Fruit fly (Drosophila melanogaster) ovary, adult (tissue): ENCODE measurements around the gene slow.

Experiments
- CG17801 ChIP-seq: fragments of 200-800 bp; optimal IDR thresholded peaks from 2 replicates; lab custom pipeline; 2019; ENCODE audit warnings: missing biosample characterization, mild to moderate bottlenecking, missing genetic modification characterization, moderate library complexity; ENCODE audit not compliant: partially characterized antibody

Gene slow

dm6 chr3L:4409134-4409897 is 25.1 kb downstream of the slow start:
- TF ChIP-seq CG17801 (GFP tag; lab: Kevin White, UChicago), result no peak

- no peak for TF ChIP-seq CG17801 (GFP tag; lab: Kevin White, UChicago)
Measured at dm6 chr3L:4409898-4410629, 25.8 kb downstream of the slow start.

dm6 chr3L:4411025-4411873 is 27.0 kb downstream of the slow start:
- TF ChIP-seq CG17801 (GFP tag; lab: Kevin White, UChicago), result no peak

dm6 chr3L:4411951-4412350 is 27.7 kb downstream of the slow start:
- no peak for TF ChIP-seq CG17801 (GFP tag; lab: Kevin White, UChicago)

dm6 chr3L:4412974-4413373 is 28.7 kb downstream of the slow start:
- TF ChIP-seq CG17801 (GFP tag; lab: Kevin White, UChicago), result no peak

- peak; percentile 10 for TF ChIP-seq CG17801 (GFP tag; lab: Kevin White, UChicago)
Measured at dm6 chr3L:4413800-4414446, 29.7 kb downstream of the slow start.

- TF ChIP-seq CG17801 (GFP tag; lab: Kevin White, UChicago), result no peak
Measured at dm6 chr3L:4414579-4414978, 30.3 kb downstream of the slow start.

dm6 chr3L:4415326-4416274 is 31.4 kb downstream of the slow start:
- TF ChIP-seq CG17801 (GFP tag; lab: Kevin White, UChicago), result no peak

dm6 chr3L:4417068-4417467 is 32.8 kb downstream of the slow start:
- no peak for TF ChIP-seq CG17801 (GFP tag; lab: Kevin White, UChicago)

- no peak for TF ChIP-seq CG17801 (GFP tag; lab: Kevin White, UChicago)
Measured at dm6 chr3L:4417543-4417942, 33.3 kb downstream of the slow start.

- TF ChIP-seq CG17801 (GFP tag; lab: Kevin White, UChicago), result no peak
Measured at dm6 chr3L:4421362-4421761, 37.1 kb downstream of the slow start, which contains the start of gene CG15020. CG15020 (plus strand) TSS chr3L:4421662.

- no peak for TF ChIP-seq CG17801 (GFP tag; lab: Kevin White, UChicago)
Measured at dm6 chr3L:4426581-4426980, 42.3 kb downstream of the slow start.

dm6 chr3L:4428918-4429546 is 44.8 kb downstream of the slow start, which contains the start of gene nAChRbeta1:
nAChRbeta1 (plus strand) TSS chr3L:4429349.
- TF ChIP-seq CG17801 (GFP tag; lab: Kevin White, UChicago), result no peak
